Fruit fly (Drosophila melanogaster) whole organism, embryonic: Measurements from ENCODE around the gene dia.

Experiments used
- CG10267 ChIP-seq: fragments of 200-800 bp; sonication (Bioruptor generic); optimal IDR thresholded peaks from 2 replicates; lab custom pipeline; 2018; ENCODE audit warnings: missing biosample characterization, mild to moderate bottlenecking, missing genetic modification characterization, moderate library complexity
- CG10959 ChIP-seq: fragments of 200-800 bp; sonication (Bioruptor generic); IDR thresholded peaks from 2 replicates; pipeline ENCODE4 v1.3.6; 2022; ENCODE audit warnings: missing biosample characterization, missing genetic modification characterization
- CG12391 ChIP-seq: fragments of 200-800 bp; sonication (Bioruptor generic); optimal IDR thresholded peaks from 3 replicates; lab custom pipeline; 2018; ENCODE audit warnings: missing biosample characterization, mild to moderate bottlenecking, missing genetic modification characterization, moderate library complexity
- sens-2 ChIP-seq: fragments of 200-800 bp; sonication (Bioruptor generic); IDR thresholded peaks from 2 replicates; pipeline ENCODE4 v1.3.6; 2022; ENCODE audit warnings: missing biosample characterization, missing genetic modification characterization
- slp2 ChIP-seq: fragments of 200-800 bp; sonication (Bioruptor generic); optimal IDR thresholded peaks from 2 replicates; lab custom pipeline; 2016; ENCODE audit warnings: missing biosample characterization, missing genetic modification characterization

DNA sequence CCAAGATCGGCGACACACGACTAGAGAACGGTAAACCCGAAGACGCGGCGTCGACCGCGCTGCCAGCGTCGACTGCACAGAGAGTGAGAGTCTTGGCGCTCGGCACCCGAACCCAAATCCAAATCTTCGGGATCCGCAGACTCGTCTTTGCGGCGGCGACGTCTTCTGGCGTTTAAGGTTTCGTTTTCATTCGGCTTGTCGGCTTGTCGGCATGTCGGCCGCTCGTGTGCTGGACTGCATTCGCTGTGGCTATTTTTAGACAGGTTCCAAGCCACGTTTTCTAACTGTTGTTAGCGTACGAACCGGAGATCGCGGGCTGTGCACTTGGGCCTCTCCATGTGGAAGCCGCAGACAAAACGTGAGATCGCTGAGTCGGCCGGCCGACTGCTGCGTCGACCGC is 41.9 kb upstream of the dia start:
- TF ChIP-seq sens-2 (GFP tag; lab: Robert Waterston, UW) (no peak), CG10267 (tag; lab: Kevin White, UChicago) (peak; percentile 15), CG12391 (tag; lab: Kevin White, UChicago) (no peak), CG10959 (GFP tag; lab: Robert Waterston, UW) (no peak), slp2 (GFP tag; lab: Kevin White, UChicago) (no peak)
